Worm (Caenorhabditis elegans): ENCODE results near the gene F32D8.7.

Gene F32D8.7

ce11 chrV:10858340-10858739 is 39.9 kb upstream of the F32D8.7 start (continued):
- TF ChIP-seq ama-1 (optimal IDR thresholded peaks at IDR 0.05) (no peak), zip-4 (GFP tag; optimal IDR thresholded peaks at IDR 0.05) (peak; percentile 47), dpl-1 (GFP tag; optimal IDR thresholded peaks at IDR 0.05) (peak in 2 of 3 experiments; percentile 28 to 33), fos-1 (tag; optimal IDR thresholded peaks at IDR 0.05) (no peak), skn-1 (tag; optimal IDR thresholded peaks at IDR 0.05) (peak; percentile 71), unc-62 (GFP tag; optimal IDR thresholded peaks at IDR 0.05) (no peak), tlp-1 (tag; optimal IDR thresholded peaks at IDR 0.05) (no peak), nhr-28 (tag; optimal IDR thresholded peaks at IDR 0.05) (no peak), blmp-1 (tag; optimal IDR thresholded peaks at IDR 0.05) (peak; percentile 36), hpl-2 (GFP tag; optimal IDR thresholded peaks at IDR 0.05) (no peak), jun-1 (tag; optimal IDR thresholded peaks at IDR 0.05) (peak; percentile 59), mef-2 (tag; optimal IDR thresholded peaks at IDR 0.05) (peak; percentile 78), lin-13 (GFP tag; optimal IDR thresholded peaks at IDR 0.05) (peak; percentile 31), elt-2 (tag; optimal IDR thresholded peaks at IDR 0.05) (peak; percentile 11), nhr-84 (tag; optimal IDR thresholded peaks at IDR 0.05) (no peak)

ce11 chrV:10859048-10859637 is 39.1 kb upstream of the F32D8.7 start:
- no peak for TF ChIP-seq unc-86 (tag; optimal IDR thresholded peaks at IDR 0.05)
- peak in 1 of 2 experiments; percentile 24 for TF ChIP-seq mdl-1 (tag; optimal IDR thresholded peaks at IDR 0.05)
- TF ChIP-seq lin-14 (GFP tag; optimal IDR thresholded peaks at IDR 0.05): peak; percentile 57
- TF ChIP-seq nhr-20 (tag; optimal IDR thresholded peaks at IDR 0.05): peak; percentile 45
- TF ChIP-seq nhr-85 (tag): peak; percentile 88
- peak; percentile 76 for TF ChIP-seq blmp-1 (tag; optimal IDR thresholded peaks at IDR 0.05)
- TF ChIP-seq mep-1 (tag; optimal IDR thresholded peaks at IDR 0.05): peak; percentile 10
- no peak for TF ChIP-seq pag-3 (tag; optimal IDR thresholded peaks at IDR 0.05; ENCODE audit: borderline replicate concordance, insufficient read depth)
- TF ChIP-seq ama-1 (optimal IDR thresholded peaks at IDR 0.05): no peak
- peak; percentile 46 for TF ChIP-seq nhr-71 (tag; optimal IDR thresholded peaks at IDR 0.05)
- TF ChIP-seq lin-35 (GFP tag; optimal IDR thresholded peaks at IDR 0.05): peak in 1 of 2 experiments; percentile 49
- no peak for TF ChIP-seq nhr-76 (tag; optimal IDR thresholded peaks at IDR 0.05)
- TF ChIP-seq elt-3 (tag; optimal IDR thresholded peaks at IDR 0.05): peak in 3 of 6 experiments; percentile 8 to 42 (median 32)
- TF ChIP-seq zag-1 (tag; optimal IDR thresholded peaks at IDR 0.05): no peak
- peak; percentile 43 for TF ChIP-seq snu-23 (GFP tag; optimal IDR thresholded peaks at IDR 0.05)
- TF ChIP-seq nhr-90 (tag; optimal IDR thresholded peaks at IDR 0.05; ENCODE audit: poor library complexity): peak; percentile 21
- 0 out of 2 replicates have a peak, but pooled peaks have one; percentile 5 for TF ChIP-seq nhr-19 (GFP tag; conservative IDR thresholded peaks at IDR 0.05)
- no peak for TF ChIP-seq efl-1 (optimal IDR thresholded peaks at IDR 0.05)
- peak in 1 of 2 experiments; percentile 75 for TF ChIP-seq efl-1 (GFP tag; optimal IDR thresholded peaks at IDR 0.05 in 1 of 2)

- TF ChIP-seq egl-27 (tag; optimal IDR thresholded peaks at IDR 0.05) (no peak), unc-30 (tag; optimal IDR thresholded peaks at IDR 0.05) (no peak), lir-3 (tag; optimal IDR thresholded peaks at IDR 0.05; ENCODE audit: poor library complexity) (no peak), unc-86 (tag; optimal IDR thresholded peaks at IDR 0.05) (no peak), hlh-4 (tag; optimal IDR thresholded peaks at IDR 0.05) (no peak), nhr-77 (tag; optimal IDR thresholded peaks at IDR 0.05) (no peak), mep-1 (tag; optimal IDR thresholded peaks at IDR 0.05) (no peak), zag-1 (tag; optimal IDR thresholded peaks at IDR 0.05) (no peak), hlh-17 (GFP tag; optimal IDR thresholded peaks at IDR 0.05; ENCODE audit: borderline replicate concordance) (no peak), sox-4 (tag; optimal IDR thresholded peaks at IDR 0.05) (no peak), elt-2 (tag; optimal IDR thresholded peaks at IDR 0.05) (peak; percentile 56), zip-4 (GFP tag; optimal IDR thresholded peaks at IDR 0.05) (no peak), efl-1 (optimal IDR thresholded peaks at IDR 0.05) (no peak), efl-1 (GFP tag; optimal IDR thresholded peaks at IDR 0.05 in 1 of 2) (no peak), ceh-82 (tag; optimal IDR thresholded peaks at IDR 0.05) (no peak), nhr-20 (tag; optimal IDR thresholded peaks at IDR 0.05) (peak; percentile 4), alr-1 (tag; optimal IDR thresholded peaks at IDR 0.05; ENCODE audit: borderline replicate concordance) (no peak), nhr-19 (GFP tag; conservative IDR thresholded peaks at IDR 0.05) (0 out of 2 replicates have a peak, but pooled peaks have one; percentile 2), lsy-2 (tag; optimal IDR thresholded peaks at IDR 0.05) (peak in 1 of 2 experiments; percentile 21), unc-98 (GFP tag; IDR thresholded peaks at IDR 0.05) (no peak), lin-14 (GFP tag; optimal IDR thresholded peaks at IDR 0.05) (peak; percentile 24), elt-3 (tag; optimal IDR thresholded peaks at IDR 0.05) (peak in 2 of 6 experiments; percentile 16 to 55), F16B12.6 (tag; optimal IDR thresholded peaks at IDR 0.05) (no peak), mdl-1 (tag; optimal IDR thresholded peaks at IDR 0.05) (peak in 1 of 2 experiments; percentile 9), ceh-8 (GFP tag; optimal IDR thresholded peaks at IDR 0.05) (no peak), blmp-1 (tag; optimal IDR thresholded peaks at IDR 0.05) (peak; percentile 71), snu-23 (GFP tag; optimal IDR thresholded peaks at IDR 0.05) (no peak), mef-2 (tag; optimal IDR thresholded peaks at IDR 0.05) (no peak), ztf-4 (tag; optimal IDR thresholded peaks at IDR 0.05) (no peak)
Observed at ce11 chrV:10859775-10860174, 38.5 kb upstream of the F32D8.7 start.
